Worm (Caenorhabditis elegans): ENCODE measurements around the gene srlf-1.

The srlf-1 gene

DNA sequence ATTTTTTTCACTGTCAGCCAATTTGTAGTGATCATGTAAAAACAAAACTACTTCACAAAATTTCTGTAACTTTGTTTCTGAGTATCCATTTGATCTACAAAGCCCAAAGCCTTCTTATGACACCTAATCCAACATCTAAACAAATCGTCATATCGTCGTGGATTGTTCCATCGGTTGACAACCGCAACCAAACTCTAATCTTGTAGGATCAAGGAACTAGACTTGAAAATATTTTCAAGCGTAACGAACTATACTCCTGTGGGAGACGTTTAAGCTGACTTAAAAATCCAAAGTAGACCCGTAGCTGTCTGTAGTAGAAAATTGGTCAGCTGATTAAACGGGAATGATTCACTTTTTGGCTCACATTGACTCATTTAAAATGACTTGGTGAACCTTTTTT lies 39.2 kb downstream of the srlf-1 start:
- TF ChIP-seq K09A11.1 (tag; optimal IDR thresholded peaks at IDR 0.05; ENCODE audit: insufficient read depth) (no peak), ceh-2 (tag; optimal IDR thresholded peaks at IDR 0.05) (no peak), hlh-30 (tag; optimal IDR thresholded peaks at IDR 0.05; ENCODE audit: insufficient read depth) (no peak), ztf-16 (tag; optimal IDR thresholded peaks at IDR 0.05) (no peak), ceh-14 (tag; optimal IDR thresholded peaks at IDR 0.05) (no peak), unc-3 (GFP tag; conservative IDR thresholded peaks at IDR 0.05) (no peak), unc-3 (tag; optimal IDR thresholded peaks at IDR 0.05) (no peak), zip-5 (tag; optimal IDR thresholded peaks at IDR 0.05) (no peak), pha-2 (tag; optimal IDR thresholded peaks at IDR 0.05) (no peak), ets-4 (tag; optimal IDR thresholded peaks at IDR 0.05) (no peak), tbx-2 (tag; optimal IDR thresholded peaks at IDR 0.05) (no peak), ceh-31 (tag; optimal IDR thresholded peaks at IDR 0.05) (no peak), fkh-10 (GFP tag; optimal IDR thresholded peaks at IDR 0.05) (no peak), ceh-18 (tag; optimal IDR thresholded peaks at IDR 0.05) (no peak)

DNA sequence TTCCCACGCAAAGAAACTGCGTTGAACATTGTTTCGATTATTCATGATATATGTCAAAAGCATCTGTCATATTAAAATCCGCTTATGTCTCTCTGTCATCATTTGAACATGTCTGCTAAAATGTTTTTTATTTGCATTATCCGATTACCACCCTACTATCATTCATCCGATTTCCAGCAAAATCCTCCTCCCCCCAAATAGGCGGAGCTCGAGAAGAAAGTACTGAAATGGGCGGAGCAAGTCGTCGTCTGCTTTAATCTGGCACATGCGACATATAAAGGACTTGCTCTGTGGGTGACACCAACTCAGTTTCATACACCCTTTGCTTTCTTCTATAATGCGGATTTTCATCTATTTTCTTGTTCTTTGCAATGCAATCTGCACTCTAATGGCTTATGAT lies 41.7 kb downstream of the srlf-1 start, which contains the start of gene T09A5.14:
TSS of gene T09A5.14 (plus strand) at position 301 of the 400 bp plus-strand sequence.
- TF ChIP-seq ceh-31 (tag; optimal IDR thresholded peaks at IDR 0.05) (no peak), dve-1 (tag; optimal IDR thresholded peaks at IDR 0.05) (no peak), che-1 (tag; optimal IDR thresholded peaks at IDR 0.05) (no peak), pag-3 (tag; optimal IDR thresholded peaks at IDR 0.05; ENCODE audit: borderline replicate concordance) (no peak), ceh-34 (tag; optimal IDR thresholded peaks at IDR 0.05) (no peak), hlh-8 (tag; optimal IDR thresholded peaks at IDR 0.05) (no peak), hlh-30 (tag; optimal IDR thresholded peaks at IDR 0.05; ENCODE audit: insufficient read depth) (no peak), tbx-2 (tag; optimal IDR thresholded peaks at IDR 0.05) (no peak), lin-11 (tag; optimal IDR thresholded peaks at IDR 0.05) (no peak), unc-55 (GFP tag; optimal IDR thresholded peaks at IDR 0.05) (no peak), ets-4 (tag; optimal IDR thresholded peaks at IDR 0.05) (no peak), rnt-1 (tag; optimal IDR thresholded peaks at IDR 0.05) (no peak), ztf-16 (tag; optimal IDR thresholded peaks at IDR 0.05) (no peak), pha-4 (tag; optimal IDR thresholded peaks at IDR 0.05) (no peak), tbx-7 (tag; optimal IDR thresholded peaks at IDR 0.05) (no peak)

DNA sequence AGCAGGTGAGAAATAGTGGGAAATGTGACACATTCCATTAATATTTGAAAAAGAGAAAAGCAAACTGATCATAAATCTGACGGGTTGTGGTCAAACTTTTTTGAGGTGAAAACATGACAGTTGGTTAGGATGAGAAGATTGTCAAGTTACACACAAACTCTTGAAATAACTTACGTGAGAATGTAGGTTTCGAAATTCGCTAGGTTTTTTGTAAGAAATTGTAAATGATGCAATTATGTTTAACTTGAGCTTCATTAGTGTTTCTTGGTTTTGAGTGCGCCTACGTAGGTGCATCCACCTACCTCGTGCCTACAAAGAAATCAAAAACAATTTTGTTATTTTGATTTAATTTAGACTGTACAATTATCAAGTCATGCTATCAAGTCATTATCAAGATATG lies 44.9 kb downstream of the srlf-1 start, which contains the start of gene cex-2:
TSS of gene cex-2 (minus strand) at position 101 of the 400 bp plus-strand sequence.
- TF ChIP-seq ceh-19 (GFP tag; optimal IDR thresholded peaks at IDR 0.05) (no peak), zip-5 (tag; optimal IDR thresholded peaks at IDR 0.05) (no peak), hlh-13 (GFP tag; optimal IDR thresholded peaks at IDR 0.05) (no peak), pha-2 (tag; optimal IDR thresholded peaks at IDR 0.05) (no peak), nhr-11 (tag; optimal IDR thresholded peaks at IDR 0.05) (no peak), T23F11.4 (GFP tag; optimal IDR thresholded peaks at IDR 0.05) (no peak), C38D4.7 (GFP tag; optimal IDR thresholded peaks at IDR 0.05) (no peak), hlh-15 (tag; optimal IDR thresholded peaks at IDR 0.05) (no peak), unc-86 (tag; optimal IDR thresholded peaks at IDR 0.05) (no peak), pha-4 (tag; optimal IDR thresholded peaks at IDR 0.05) (no peak), syd-9 (tag; optimal IDR thresholded peaks at IDR 0.05) (no peak), K09A11.1 (tag; optimal IDR thresholded peaks at IDR 0.05; ENCODE audit: insufficient read depth) (no peak), madf-2 (tag; optimal IDR thresholded peaks at IDR 0.05) (no peak), pros-1 (tag; optimal IDR thresholded peaks at IDR 0.05) (no peak)

ce11 chrII:7836613-7837226 lies 46.3 kb downstream of the srlf-1 start:
- TF ChIP-seq ama-1 (optimal IDR thresholded peaks at IDR 0.05) (no peak), lin-11 (tag; optimal IDR thresholded peaks at IDR 0.05) (no peak), ceh-18 (tag; optimal IDR thresholded peaks at IDR 0.05) (peak; percentile 63), rnt-1 (tag; optimal IDR thresholded peaks at IDR 0.05) (peak; percentile 32), ceh-24 (tag; optimal IDR thresholded peaks at IDR 0.05) (no peak), hlh-6 (tag; optimal IDR thresholded peaks at IDR 0.05) (no peak), eyg-1 (tag; optimal IDR thresholded peaks at IDR 0.05) (no peak), odd-2 (tag; optimal IDR thresholded peaks at IDR 0.05) (no peak), unc-55 (GFP tag; optimal IDR thresholded peaks at IDR 0.05) (peak; percentile 43), nhr-11 (tag; optimal IDR thresholded peaks at IDR 0.05) (no peak), ztf-16 (tag; optimal IDR thresholded peaks at IDR 0.05) (no peak), hlh-30 (tag; optimal IDR thresholded peaks at IDR 0.05; ENCODE audit: insufficient read depth) (no peak), Y22D7AL.16 (tag; optimal IDR thresholded peaks at IDR 0.05) (no peak), K09A11.1 (tag; optimal IDR thresholded peaks at IDR 0.05; ENCODE audit: insufficient read depth) (no peak), ceh-14 (tag; optimal IDR thresholded peaks at IDR 0.05) (no peak), F13H6.1 (tag; optimal IDR thresholded peaks at IDR 0.05) (no peak), fax-1 (tag; optimal IDR thresholded peaks at IDR 0.05) (no peak), pros-1 (tag; optimal IDR thresholded peaks at IDR 0.05) (no peak), dve-1 (tag; optimal IDR thresholded peaks at IDR 0.05) (no peak), tbx-7 (tag; optimal IDR thresholded peaks at IDR 0.05) (no peak), nhr-232 (tag; optimal IDR thresholded peaks at IDR 0.05) (no peak), ceh-48 (tag; optimal IDR thresholded peaks at IDR 0.05) (no peak), ets-4 (tag; optimal IDR thresholded peaks at IDR 0.05) (no peak), ceh-34 (tag; optimal IDR thresholded peaks at IDR 0.05) (peak; percentile 64), ceh-31 (tag; optimal IDR thresholded peaks at IDR 0.05) (no peak)
